Fruit fly (Drosophila melanogaster) whole organism, embryonic: ENCODE data around the gene CG44405.

Source experiments
- Asciz ChIP-seq: fragments of 200-800 bp; sonication (Bioruptor generic); optimal IDR thresholded peaks from 2 replicates; lab custom pipeline; 2017; ENCODE audit warnings: missing biosample characterization, mild to moderate bottlenecking, missing genetic modification characterization, missing genetic modification reagents
- BEAF-32 ChIP-seq: fragments of 200-800 bp; sonication (Bioruptor generic); optimal IDR thresholded peaks from 3 replicates; lab custom pipeline; 2017; ENCODE audit warnings: missing biosample characterization, missing genetic modification characterization, mild to moderate bottlenecking, moderate library complexity, missing genetic modification reagents
- CG10543 ChIP-seq: fragments of 200-800 bp; sonication (Bioruptor generic); optimal IDR thresholded peaks from 3 replicates; lab custom pipeline; 2017; ENCODE audit warnings: missing biosample characterization, mild to moderate bottlenecking, missing genetic modification characterization, moderate library complexity
- CG10654 ChIP-seq: fragments of 200-800 bp; sonication (Bioruptor generic); optimal IDR thresholded peaks from 2 replicates; lab custom pipeline; 2016; ENCODE audit warnings: missing biosample characterization, missing genetic modification characterization
- CG11560 ChIP-seq: fragments of 200-800 bp; sonication (Bioruptor generic); IDR thresholded peaks from 3 replicates; pipeline ENCODE4 v1.3.6; 2022; ENCODE audit warnings: missing biosample characterization, missing genetic modification characterization
- CG12299 ChIP-seq: fragments of 200-800 bp; sonication (Bioruptor generic); optimal IDR thresholded peaks from 2 replicates; lab custom pipeline; 2018; ENCODE audit warnings: missing biosample characterization, mild to moderate bottlenecking, missing genetic modification characterization
- CG12744 ChIP-seq: fragments of 200-800 bp; sonication (Bioruptor generic); optimal IDR thresholded peaks from 2 replicates; lab custom pipeline; 2016; ENCODE audit warnings: missing biosample characterization, missing genetic modification characterization
- CG13296 ChIP-seq: fragments of 200-800 bp; sonication (Bioruptor generic); optimal IDR thresholded peaks from 3 replicates; lab custom pipeline; 2018; ENCODE audit warnings: missing biosample characterization, mild to moderate bottlenecking, missing genetic modification characterization
- CG14667 ChIP-seq: fragments of 200-800 bp; sonication (Bioruptor generic); IDR thresholded peaks from 2 replicates; pipeline ENCODE4 v1.3.6; 2022; ENCODE audit warnings: missing biosample characterization, missing genetic modification characterization
- CG14710 ChIP-seq: fragments of 200-800 bp; sonication (Bioruptor generic); optimal IDR thresholded peaks from 3 replicates; lab custom pipeline; 2019; ENCODE audit warnings: missing biosample characterization, mild to moderate bottlenecking, missing genetic modification characterization, moderate library complexity
- CG15073 ChIP-seq: fragments of 200-800 bp; sonication (Bioruptor generic); optimal IDR thresholded peaks from 2 replicates; lab custom pipeline; 2016; ENCODE audit warnings: missing biosample characterization, missing genetic modification characterization
- CG1529 ChIP-seq: fragments of 200-800 bp; sonication (Bioruptor generic); optimal IDR thresholded peaks from 3 replicates; lab custom pipeline; 2018; ENCODE audit warnings: missing biosample characterization, missing genetic modification characterization
- CG16815 ChIP-seq: fragments of 200-800 bp; sonication (Bioruptor generic); optimal IDR thresholded peaks from 3 replicates; lab custom pipeline; 2017; ENCODE audit warnings: missing biosample characterization, mild to moderate bottlenecking, missing genetic modification characterization
- CG31388 ChIP-seq: fragments of 200-800 bp; sonication (Bioruptor generic); optimal IDR thresholded peaks from 2 replicates; lab custom pipeline; 2016; ENCODE audit warnings: missing biosample characterization, missing genetic modification characterization
- CG3163 ChIP-seq: fragments of 200-800 bp; sonication (Bioruptor generic); optimal IDR thresholded peaks from 3 replicates; lab custom pipeline; 2016; ENCODE audit warnings: missing biosample characterization, missing genetic modification characterization
- CG4360 ChIP-seq: fragments of 200-800 bp; sonication (Bioruptor generic); IDR thresholded peaks from 2 replicates; pipeline ENCODE4 v1.3.6; 2022; ENCODE audit warnings: missing biosample characterization, missing genetic modification characterization
- CG4404 ChIP-seq: fragments of 200-800 bp; sonication (Bioruptor generic); IDR thresholded peaks from 2 replicates; pipeline ENCODE4 v1.3.6; 2022; ENCODE audit warnings: missing biosample characterization, missing genetic modification characterization
- CG6765 ChIP-seq: fragments of 200-800 bp; sonication (Bioruptor generic); optimal IDR thresholded peaks from 3 replicates; lab custom pipeline; 2017; ENCODE audit warnings: missing biosample characterization, mild to moderate bottlenecking, missing genetic modification characterization
- CG9797 ChIP-seq: fragments of 200-800 bp; sonication (Bioruptor generic); optimal IDR thresholded peaks from 3 replicates; lab custom pipeline; 2018; ENCODE audit warnings: missing biosample characterization, mild to moderate bottlenecking, missing genetic modification characterization
- Dref ChIP-seq: fragments of 200-800 bp; sonication (Bioruptor generic); IDR thresholded peaks from 2 replicates; pipeline ENCODE4 v1.3.6; 2022; ENCODE audit warnings: missing biosample characterization, missing genetic modification characterization
- ERR ChIP-seq: fragments of 200-800 bp; sonication (Bioruptor generic); optimal IDR thresholded peaks from 2 replicates; lab custom pipeline; 2016; ENCODE audit warnings: missing biosample characterization, missing genetic modification characterization
- Eip74EF ChIP-seq, 2 experiments: fragments of 200-800 bp in 1 of 2; fragments of >200 bp in 1 of 2; sonication (Bioruptor generic) in 1 of 2; optimal IDR thresholded peaks; 2 replicates each; lab custom pipeline; 2017 to 2019; ENCODE audit warnings: missing biosample characterization in 2 of 2, missing genetic modification characterization in 2 of 2, mild to moderate bottlenecking in 1 of 2, moderate library complexity in 1 of 2
- HLH3B ChIP-seq: fragments of 200-800 bp; sonication (Bioruptor generic); IDR thresholded peaks from 2 replicates; pipeline ENCODE4 v1.3.6; 2022; ENCODE audit warnings: missing biosample characterization, missing genetic modification characterization
- Taf1 ChIP-seq: fragments of 200-800 bp; sonication (Bioruptor generic); IDR thresholded peaks from 2 replicates; pipeline ENCODE4 v1.3.6; 2022; ENCODE audit warnings: missing biosample characterization, missing genetic modification characterization
- ara ChIP-seq: fragments of 200-800 bp; sonication (Bioruptor generic); IDR thresholded peaks from 2 replicates; pipeline ENCODE4 v1.3.6; 2022; ENCODE audit warnings: missing biosample characterization, missing genetic modification characterization
- ash1 ChIP-seq: fragments of 200-800 bp; sonication (Bioruptor generic); optimal IDR thresholded peaks from 2 replicates; lab custom pipeline; 2018; ENCODE audit warnings: missing biosample characterization, mild to moderate bottlenecking, missing genetic modification characterization
- bab2 ChIP-seq: fragments of 200-800 bp; sonication (Bioruptor generic); optimal IDR thresholded peaks from 2 replicates; lab custom pipeline; 2016; ENCODE audit warnings: missing biosample characterization, missing genetic modification characterization
- bigmax ChIP-seq: fragments of 200-800 bp; sonication (Bioruptor generic); optimal IDR thresholded peaks from 2 replicates; lab custom pipeline; 2018; ENCODE audit warnings: missing biosample characterization, mild to moderate bottlenecking, missing genetic modification characterization
- btn ChIP-seq: fragments of 200-800 bp; sonication (Bioruptor generic); optimal IDR thresholded peaks from 2 replicates; lab custom pipeline; 2016; ENCODE audit warnings: missing biosample characterization, missing genetic modification characterization
- chm ChIP-seq: fragments of 200-800 bp; sonication (Bioruptor generic); IDR thresholded peaks from 2 replicates; pipeline ENCODE4 v1.3.6; 2022; ENCODE audit warnings: missing biosample characterization, missing genetic modification characterization
- crc ChIP-seq: fragments of 200-800 bp; sonication (Bioruptor generic); optimal IDR thresholded peaks from 2 replicates; lab custom pipeline; 2016; ENCODE audit warnings: missing biosample characterization, missing genetic modification characterization
- danr ChIP-seq: fragments of 200-800 bp; sonication (Bioruptor generic); IDR thresholded peaks from 2 replicates; pipeline ENCODE4 v1.3.6; 2022; ENCODE audit warnings: missing biosample characterization, missing genetic modification characterization
- ems ChIP-seq: fragments of 200-800 bp; sonication (Bioruptor generic); optimal IDR thresholded peaks from 3 replicates; lab custom pipeline; 2016; ENCODE audit warnings: missing biosample characterization, missing genetic modification characterization
- h ChIP-seq: fragments of >200 bp; optimal IDR thresholded peaks from 2 replicates; lab custom pipeline; 2017
- hb ChIP-seq: fragments of 200-800 bp; sonication (Bioruptor generic); IDR thresholded peaks from 3 replicates; pipeline ENCODE4 v1.3.6; 2022; ENCODE audit warnings: missing biosample characterization, missing genetic modification characterization; ENCODE audit not compliant: partially characterized antibody
- her ChIP-seq: fragments of 200-800 bp; sonication (Bioruptor generic); optimal IDR thresholded peaks from 2 replicates; lab custom pipeline; 2016; ENCODE audit warnings: missing biosample characterization, missing genetic modification characterization
- hth ChIP-seq: fragments of >200 bp; optimal IDR thresholded peaks from 2 replicates; lab custom pipeline; 2017; ENCODE audit warnings: inconsistent platforms
- lab ChIP-seq: fragments of 200-800 bp; sonication (Bioruptor generic); optimal IDR thresholded peaks from 3 replicates; lab custom pipeline; 2017; ENCODE audit warnings: missing biosample characterization, missing genetic modification characterization, mild to moderate bottlenecking, moderate library complexity, missing genetic modification reagents
- lilli ChIP-seq: fragments of 200-800 bp; sonication (Bioruptor generic); optimal IDR thresholded peaks from 3 replicates; lab custom pipeline; 2016; ENCODE audit warnings: missing biosample characterization, missing genetic modification characterization
- maf-S ChIP-seq: fragments of 200-800 bp; sonication (Bioruptor generic); optimal IDR thresholded peaks from 2 replicates; lab custom pipeline; 2016; ENCODE audit warnings: missing biosample characterization, missing genetic modification characterization
- oc ChIP-seq: fragments of 200-800 bp; sonication (Bioruptor generic); optimal IDR thresholded peaks from 2 replicates; lab custom pipeline; 2018; ENCODE audit warnings: missing biosample characterization, mild to moderate bottlenecking, missing genetic modification characterization, moderate library complexity
- odd ChIP-seq: fragments of 200-800 bp; sonication (Bioruptor generic); optimal IDR thresholded peaks from 2 replicates; lab custom pipeline; 2017; ENCODE audit warnings: missing biosample characterization, mild to moderate bottlenecking, missing genetic modification characterization
- ro ChIP-seq: fragments of 200-800 bp; sonication (Bioruptor generic); IDR thresholded peaks from 2 replicates; pipeline ENCODE4 v1.3.6; 2022; ENCODE audit warnings: missing biosample characterization, missing genetic modification characterization
- shn ChIP-seq: fragments of 200-800 bp; sonication (Bioruptor generic); optimal IDR thresholded peaks from 3 replicates; lab custom pipeline; 2016; ENCODE audit warnings: missing biosample characterization, missing genetic modification characterization
- slbo ChIP-seq: fragments of 200-800 bp; sonication (Bioruptor generic); IDR thresholded peaks from 2 replicates; pipeline ENCODE4 v1.3.6; 2022; ENCODE audit warnings: missing biosample characterization, missing genetic modification characterization
- sqz ChIP-seq: fragments of 200-800 bp; sonication (Bioruptor generic); optimal IDR thresholded peaks from 3 replicates; lab custom pipeline; 2018; ENCODE audit warnings: missing biosample characterization, mild to moderate bottlenecking, missing genetic modification characterization
- tgo ChIP-seq: fragments of 200-800 bp; sonication (Bioruptor generic); IDR thresholded peaks from 3 replicates; pipeline ENCODE4 v1.3.6; 2022; ENCODE audit warnings: missing biosample characterization, missing genetic modification characterization
- z ChIP-seq: fragments of 200-800 bp; sonication (Bioruptor generic); IDR thresholded peaks from 3 replicates; pipeline ENCODE4 v1.3.6; 2022; ENCODE audit warnings: missing biosample characterization, missing genetic modification characterization

CG44405 gene

dm6 chr2L:16350742-16351568, 8.8 kb upstream of the CG44405 start (continued):
- peak; percentile 68 for TF ChIP-seq bigmax (GFP tag; lab: Kevin White, UChicago)
- peak; percentile 96 for TF ChIP-seq maf-S (GFP tag; lab: Kevin White, UChicago)
- peak; percentile 96 for TF ChIP-seq CG4404 (GFP tag; lab: Robert Waterston, UW)
- TF ChIP-seq ara (GFP tag; lab: Robert Waterston, UW), result peak; percentile 99

dm6 chr2L:16350160-16350633, 8.1 kb upstream of the CG44405 start:
- TF ChIP-seq CG14710, result peak; percentile 62
- TF ChIP-seq Eip74EF (GFP tag; optimal IDR thresholded peaks at IDR 0.05; lab: Kevin White, UChicago), result no peak
- peak; percentile 75; the same call in 1 of the 2 replicates for TF ChIP-seq CG14667 (GFP tag; lab: Robert Waterston, UW)
- TF ChIP-seq ash1 (GFP tag; lab: Kevin White, UChicago), result no peak
- TF ChIP-seq Asciz (GFP tag; lab: Kevin White, UChicago), result no peak
- no peak for TF ChIP-seq ERR (GFP tag; lab: Kevin White, UChicago)
- no peak for TF ChIP-seq CG9797 (GFP tag; lab: Kevin White, UChicago)
- no peak for TF ChIP-seq lab (GFP tag; lab: Kevin White, UChicago)
- no peak for TF ChIP-seq CG31388 (GFP tag; lab: Kevin White, UChicago)
- TF ChIP-seq lilli (GFP tag; lab: Kevin White, UChicago), result peak; percentile 72
- TF ChIP-seq slbo (GFP tag; lab: Robert Waterston, UW), result peak; percentile 91
- peak; percentile 65 for TF ChIP-seq CG10654
- TF ChIP-seq ems (GFP tag; lab: Kevin White, UChicago), result peak; percentile 34
- peak; percentile 49 for TF ChIP-seq her (GFP tag; lab: Kevin White, UChicago)
- peak; percentile 3 for TF ChIP-seq CG6765 (GFP tag; lab: Kevin White, UChicago)
- no peak for TF ChIP-seq odd
- no peak for TF ChIP-seq z (GFP tag; lab: Robert Waterston, UW)
- TF ChIP-seq crc (GFP tag; lab: Kevin White, UChicago), result peak; percentile 29
- TF ChIP-seq h (lab: Kevin White, UChicago), result no peak
- TF ChIP-seq CG12744, result no peak
- no peak for TF ChIP-seq CG10543 (GFP tag; lab: Kevin White, UChicago)
- TF ChIP-seq CG4360 (GFP tag; lab: Robert Waterston, UW), result no peak
- peak; percentile 72 for TF ChIP-seq CG13296 (GFP tag; lab: Kevin White, UChicago)
- peak; percentile 70 for TF ChIP-seq tgo (GFP tag; lab: Robert Waterston, UW)
- TF ChIP-seq Dref (GFP tag; lab: Robert Waterston, UW), result peak; percentile 48
- no peak for TF ChIP-seq CG3163
- peak; percentile 75 for TF ChIP-seq BEAF-32 (GFP tag; lab: Kevin White, UChicago)
- TF ChIP-seq ro (GFP tag; lab: Robert Waterston, UW), result peak; percentile 50
- no peak for TF ChIP-seq btn
- TF ChIP-seq hth (lab: Kevin White, UChicago), result no peak
- peak; percentile 66 for TF ChIP-seq shn (GFP tag; lab: Kevin White, UChicago)
- peak; percentile 82 for TF ChIP-seq sqz (GFP tag; lab: Kevin White, UChicago)
- TF ChIP-seq hb (GFP tag; lab: Robert Waterston, UW), result 0 out of 3 replicates have a peak, but pooled peaks have one; percentile 55
- no peak; the same call in 1 of the 2 replicates for TF ChIP-seq chm (GFP tag; lab: Robert Waterston, UW)
- TF ChIP-seq bab2 (GFP tag; lab: Kevin White, UChicago), result peak; percentile 54
- no peak for TF ChIP-seq CG12299 (tag; lab: Kevin White, UChicago)
- TF ChIP-seq CG1529 (GFP tag; lab: Kevin White, UChicago), result peak; percentile 10
- peak; percentile 62; the same call in 1 of the 2 replicates for TF ChIP-seq Taf1 (GFP tag; lab: Robert Waterston, UW)
- TF ChIP-seq CG15073, result no peak
- peak; percentile 54 for TF ChIP-seq CG16815 (GFP tag; lab: Kevin White, UChicago)
- TF ChIP-seq oc (tag; lab: Kevin White, UChicago), result no peak
- peak; percentile 80 for TF ChIP-seq HLH3B (GFP tag; lab: Robert Waterston, UW)
- TF ChIP-seq CG11560 (tag; lab: Robert Waterston, UW), result peak; percentile 49; the same call in 1 of the 3 replicates
- TF ChIP-seq danr (GFP tag; lab: Robert Waterston, UW), result no peak
